Worm (Caenorhabditis elegans): ENCODE data around the gene W02B8.1.

- TF ChIP-seq lin-13 (tag; optimal IDR thresholded peaks at IDR 0.05) (no peak), unc-62 (GFP tag; optimal IDR thresholded peaks at IDR 0.05) (no peak), unc-39 (tag; optimal IDR thresholded peaks at IDR 0.05) (no peak), mls-2 (tag; optimal IDR thresholded peaks at IDR 0.05) (no peak), nhr-237 (tag; optimal IDR thresholded peaks at IDR 0.05) (no peak), nhr-28 (tag; optimal IDR thresholded peaks at IDR 0.05) (no peak), nhr-76 (tag; optimal IDR thresholded peaks at IDR 0.05) (no peak), elt-3 (tag; optimal IDR thresholded peaks at IDR 0.05) (no peak), ceh-39 (tag; optimal IDR thresholded peaks at IDR 0.05) (no peak), sptf-1 (tag; optimal IDR thresholded peaks at IDR 0.05) (no peak), blmp-1 (tag; optimal IDR thresholded peaks at IDR 0.05) (no peak), hlh-1 (tag; optimal IDR thresholded peaks at IDR 0.05) (no peak), ces-1 (GFP tag; optimal IDR thresholded peaks at IDR 0.05) (no peak), snpc-4 (tag; optimal IDR thresholded peaks at IDR 0.05) (no peak)
Measured at ce11 chrII:13903482-13903881, 1.6 kb upstream of the W02B8.1 start.
